Worm (Caenorhabditis elegans): ENCODE measurements around the gene sre-43.

The sre-43 gene

ce11 chrII:13931944-13932343 lies 36.9 kb downstream of the sre-43 start, which contains the start of gene hot-3:
Gene hot-3, minus strand, starts transcription at chrII:13932044.
- no peak for TF ChIP-seq cnd-1 (tag; optimal IDR thresholded peaks at IDR 0.05)

ce11 chrII:13924909-13925308 lies 44.0 kb downstream of the sre-43 start, which contains the start of gene mltn-5:
Gene mltn-5, plus strand, starts transcription at chrII:13925209.
- no peak for TF ChIP-seq nhr-28 (tag; optimal IDR thresholded peaks at IDR 0.05)
- no peak for TF ChIP-seq flh-1 (GFP tag; optimal IDR thresholded peaks at IDR 0.05)
- no peak for TF ChIP-seq lsy-2 (tag; optimal IDR thresholded peaks at IDR 0.05)
- TF ChIP-seq ceh-43 (GFP tag; optimal IDR thresholded peaks at IDR 0.05) = no peak
- TF ChIP-seq mab-5 (tag; optimal IDR thresholded peaks at IDR 0.05) = no peak
- no peak for TF ChIP-seq hlh-1 (tag; optimal IDR thresholded peaks at IDR 0.05)
- no peak for TF ChIP-seq sem-2 (GFP tag; optimal IDR thresholded peaks at IDR 0.05)
- TF ChIP-seq unc-62 (GFP tag; optimal IDR thresholded peaks at IDR 0.05) = no peak
- no peak for TF ChIP-seq unc-39 (tag; optimal IDR thresholded peaks at IDR 0.05)
- no peak for TF ChIP-seq ceh-83 (GFP tag; optimal IDR thresholded peaks at IDR 0.05)
- TF ChIP-seq lin-13 (tag; optimal IDR thresholded peaks at IDR 0.05) = no peak
- TF ChIP-seq nhr-2 (tag; optimal IDR thresholded peaks at IDR 0.05) = no peak
- TF ChIP-seq nhr-237 (tag; optimal IDR thresholded peaks at IDR 0.05) = no peak
- TF ChIP-seq elt-1 (tag; optimal IDR thresholded peaks at IDR 0.05; ENCODE audit: borderline replicate concordance, insufficient read depth) = no peak
- no peak for TF ChIP-seq elt-3 (tag; optimal IDR thresholded peaks at IDR 0.05)
- no peak for TF ChIP-seq unc-120 (tag; optimal IDR thresholded peaks at IDR 0.05; ENCODE audit: poor library complexity, severe bottlenecking)
- TF ChIP-seq nhr-12 (tag; optimal IDR thresholded peaks at IDR 0.05) = no peak
- TF ChIP-seq ztf-11 (tag; optimal IDR thresholded peaks at IDR 0.05) = no peak
- no peak for TF ChIP-seq ceh-39 (tag; optimal IDR thresholded peaks at IDR 0.05)

ce11 chrII:13919100-13919499 lies 49.8 kb downstream of the sre-43 start:
- TF ChIP-seq tbx-8 (GFP tag; optimal IDR thresholded peaks at IDR 0.05) (no peak), unc-62 (GFP tag; optimal IDR thresholded peaks at IDR 0.05) (no peak), unc-120 (tag; optimal IDR thresholded peaks at IDR 0.05; ENCODE audit: poor library complexity, severe bottlenecking) (no peak), ceh-39 (tag; optimal IDR thresholded peaks at IDR 0.05) (no peak), elt-1 (tag; optimal IDR thresholded peaks at IDR 0.05; ENCODE audit: borderline replicate concordance, insufficient read depth) (no peak), bed-3 (GFP tag; optimal IDR thresholded peaks at IDR 0.05) (no peak), ceh-83 (GFP tag; optimal IDR thresholded peaks at IDR 0.05) (no peak), M03D4.4 (tag; optimal IDR thresholded peaks at IDR 0.05) (no peak), ham-2 (GFP tag; optimal IDR thresholded peaks at IDR 0.05) (no peak), ces-1 (GFP tag; optimal IDR thresholded peaks at IDR 0.05) (no peak), pha-4 (tag; optimal IDR thresholded peaks at IDR 0.05) (no peak), hlh-1 (tag; optimal IDR thresholded peaks at IDR 0.05) (no peak)
